Fruit fly (Drosophila melanogaster) whole organism, embryonic: ENCODE measurements around the gene CG31898.

Experiments used
- CG2202 ChIP-seq: fragments of 200-800 bp; sonication (Bioruptor generic); optimal IDR thresholded peaks from 2 replicates; lab custom pipeline; 2018; ENCODE audit warnings: missing biosample characterization, mild to moderate bottlenecking, missing genetic modification characterization
- Deaf1 ChIP-seq: fragments of 200-800 bp; optimal IDR thresholded peaks from 3 replicates; lab custom pipeline; 2019; ENCODE audit warnings: missing biosample characterization, mild to moderate bottlenecking, missing genetic modification characterization, moderate library complexity
- h ChIP-seq: fragments of >200 bp; optimal IDR thresholded peaks from 2 replicates; lab custom pipeline; 2017

DNA sequence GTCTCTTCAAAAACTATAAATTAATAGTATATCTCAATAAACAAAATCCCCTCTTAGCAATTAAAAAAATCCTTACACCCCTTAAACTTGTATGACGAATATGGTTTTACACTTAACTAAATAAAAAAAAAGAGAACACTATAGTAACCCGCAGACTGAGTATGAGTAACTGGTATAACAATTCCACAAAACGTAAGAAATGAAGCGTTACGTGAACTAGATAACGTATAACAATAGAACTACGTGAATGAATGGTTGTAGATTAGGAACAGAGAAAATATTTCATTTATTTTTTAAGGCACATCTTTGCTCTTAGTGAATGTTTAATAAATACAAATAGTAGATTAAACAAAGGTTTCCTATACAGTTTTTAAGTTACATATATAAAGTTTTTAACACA lies 44.8 kb upstream of the CG31898 start:
- TF ChIP-seq h (lab: Kevin White, UChicago) (no peak), Deaf1 (tag; lab: Kevin White, UChicago) (no peak), CG2202 (tag; lab: Kevin White, UChicago) (no peak)
